Worm (Caenorhabditis elegans) whole organism, late embryonic: ENCODE data around the gene clec-127.

ENCODE experiments used
- C08G9.2 ChIP-seq: sonication (generic microtip); optimal IDR thresholded peaks from 2 replicates; lab custom pipeline; 2016; ENCODE audit warnings: mild to moderate bottlenecking, missing genetic modification characterization, moderate library complexity, missing compliant biosample characterization
- C38D4.7 ChIP-seq: fragments of 200-800 bp; sonication (Bioruptor generic); optimal IDR thresholded peaks from 2 replicates; lab custom pipeline; 2018; ENCODE audit warnings: mild to moderate bottlenecking, missing genetic modification characterization, moderate library complexity, missing compliant biosample characterization
- F13H6.1 ChIP-seq: sonication (generic microtip); optimal IDR thresholded peaks from 2 replicates; lab custom pipeline; 2016; ENCODE audit warnings: missing genetic modification characterization, missing compliant biosample characterization
- K02D7.2 ChIP-seq: sonication (generic microtip); optimal IDR thresholded peaks from 2 replicates; lab custom pipeline; 2017; ENCODE audit warnings: mild to moderate bottlenecking, missing genetic modification characterization, missing compliant biosample characterization
- K09A11.1 ChIP-seq: sonication (generic microtip); optimal IDR thresholded peaks from 2 replicates; lab custom pipeline; 2017; ENCODE audit warnings: antibody characterized with exemption, mild to moderate bottlenecking, missing genetic modification characterization, missing compliant biosample characterization; ENCODE audit not compliant: insufficient read depth
- T23F11.4 ChIP-seq: fragments of 200-800 bp; sonication (Bioruptor generic); optimal IDR thresholded peaks from 2 replicates; lab custom pipeline; 2018; ENCODE audit warnings: mild to moderate bottlenecking, missing genetic modification characterization, missing compliant biosample characterization
- Y22D7AL.16 ChIP-seq: sonication (generic microtip); optimal IDR thresholded peaks from 2 replicates; lab custom pipeline; 2016; ENCODE audit warnings: missing genetic modification characterization, missing compliant biosample characterization
- ahr-1 ChIP-seq: sonication (generic microtip); optimal IDR thresholded peaks from 2 replicates; lab custom pipeline; 2016; ENCODE audit warnings: missing genetic modification characterization, missing compliant biosample characterization
- ama-1 ChIP-seq: fragments of 150-350 bp; optimal IDR thresholded peaks from 2 replicates; lab custom pipeline; 2014
- ceh-18 ChIP-seq: sonication (generic microtip); optimal IDR thresholded peaks from 2 replicates; lab custom pipeline; 2016; ENCODE audit warnings: missing genetic modification characterization, missing compliant biosample characterization
- ceh-19 ChIP-seq: fragments of 200-800 bp; sonication (Bioruptor generic); optimal IDR thresholded peaks from 2 replicates; lab custom pipeline; 2018; ENCODE audit warnings: mild to moderate bottlenecking, missing genetic modification characterization, missing compliant biosample characterization
- ceh-2 ChIP-seq: sonication (generic microtip); optimal IDR thresholded peaks from 2 replicates; lab custom pipeline; 2016; ENCODE audit warnings: missing genotype, missing genetic modification characterization, missing compliant biosample characterization
- ceh-24 ChIP-seq: sonication (generic microtip); optimal IDR thresholded peaks from 2 replicates; lab custom pipeline; 2016; ENCODE audit warnings: mild to moderate bottlenecking, missing genetic modification characterization, missing compliant biosample characterization
- ceh-30 ChIP-seq: fragments of 150-350 bp; optimal IDR thresholded peaks from 2 replicates; lab custom pipeline; 2014; ENCODE audit warnings: missing biosample characterization, missing genetic modification characterization
- ceh-31 ChIP-seq: sonication (generic microtip); optimal IDR thresholded peaks from 2 replicates; lab custom pipeline; 2016; ENCODE audit warnings: missing genetic modification characterization, missing compliant biosample characterization
- ceh-45 ChIP-seq: fragments of 200-800 bp; sonication (Bioruptor generic); IDR thresholded peaks from 2 replicates; pipeline ENCODE4 v1.3.6; 2022; ENCODE audit warnings: missing genetic modification reagents, missing genetic modification characterization, missing compliant biosample characterization
- ceh-48 ChIP-seq: sonication (generic microtip); optimal IDR thresholded peaks from 2 replicates; lab custom pipeline; 2016; ENCODE audit warnings: missing genetic modification characterization, inconsistent platforms, missing compliant biosample characterization
- ceh-9 ChIP-seq: sonication (generic microtip); optimal IDR thresholded peaks from 2 replicates; lab custom pipeline; 2016; ENCODE audit warnings: mild to moderate bottlenecking, missing genetic modification characterization, inconsistent platforms, missing compliant biosample characterization
- che-1 ChIP-seq: sonication (generic microtip); optimal IDR thresholded peaks from 2 replicates; lab custom pipeline; 2016; ENCODE audit warnings: mild to moderate bottlenecking, missing genetic modification characterization, missing compliant biosample characterization
- dve-1 ChIP-seq: sonication (generic microtip); optimal IDR thresholded peaks from 2 replicates; lab custom pipeline; 2017; ENCODE audit warnings: antibody characterized with exemption, mild to moderate bottlenecking, missing genetic modification characterization, missing compliant biosample characterization
- elt-2 ChIP-seq: sonication (generic microtip); optimal IDR thresholded peaks from 2 replicates; lab custom pipeline; 2016; ENCODE audit warnings: missing genetic modification reagents, missing genetic modification characterization, missing compliant biosample characterization
- elt-4 ChIP-seq: sonication (generic microtip); optimal IDR thresholded peaks from 2 replicates; lab custom pipeline; 2016; ENCODE audit warnings: missing genetic modification characterization, missing compliant biosample characterization
- ets-4 ChIP-seq: sonication (generic microtip); optimal IDR thresholded peaks from 2 replicates; lab custom pipeline; 2016; ENCODE audit warnings: missing genetic modification characterization, missing compliant biosample characterization
- fax-1 ChIP-seq: sonication (generic microtip); optimal IDR thresholded peaks from 2 replicates; lab custom pipeline; 2016; ENCODE audit warnings: missing genotype, missing genetic modification characterization, missing compliant biosample characterization
- fkh-10 ChIP-seq: fragments of 150-350 bp; optimal IDR thresholded peaks from 2 replicates; lab custom pipeline; 2014; ENCODE audit warnings: missing biosample characterization, missing genetic modification reagents, missing genetic modification characterization
- fkh-6 ChIP-seq: sonication (generic microtip); optimal IDR thresholded peaks from 2 replicates; lab custom pipeline; 2016; ENCODE audit warnings: missing genetic modification characterization, missing compliant biosample characterization
- gmeb-2 ChIP-seq: sonication (generic microtip); optimal IDR thresholded peaks from 2 replicates; lab custom pipeline; 2016; ENCODE audit warnings: missing genetic modification characterization, inconsistent platforms, missing compliant biosample characterization
- hlh-30 ChIP-seq: sonication (generic microtip); optimal IDR thresholded peaks from 2 replicates; lab custom pipeline; 2017; ENCODE audit warnings: antibody characterized with exemption, missing genetic modification characterization, missing compliant biosample characterization; ENCODE audit not compliant: insufficient read depth
- hlh-8 ChIP-seq: sonication (generic microtip); optimal IDR thresholded peaks from 2 replicates; lab custom pipeline; 2016; ENCODE audit warnings: missing genotype, missing genetic modification characterization, missing compliant biosample characterization
- lim-6 ChIP-seq: sonication (generic microtip); optimal IDR thresholded peaks from 2 replicates; lab custom pipeline; 2016; ENCODE audit warnings: missing genetic modification characterization, missing compliant biosample characterization
- lin-11 ChIP-seq: fragments of 200-800 bp; sonication (Bioruptor generic); optimal IDR thresholded peaks from 2 replicates; lab custom pipeline; 2018; ENCODE audit warnings: mild to moderate bottlenecking, missing genetic modification characterization, missing compliant biosample characterization
- madf-2 ChIP-seq: sonication (generic microtip); optimal IDR thresholded peaks from 2 replicates; lab custom pipeline; 2017; ENCODE audit warnings: missing genetic modification characterization, missing compliant biosample characterization
- mec-3 ChIP-seq: sonication (generic microtip); optimal IDR thresholded peaks from 2 replicates; lab custom pipeline; 2016; ENCODE audit warnings: borderline replicate concordance, missing genetic modification characterization, missing compliant biosample characterization
- nfya-1 ChIP-seq: sonication (generic microtip); optimal IDR thresholded peaks from 2 replicates; lab custom pipeline; 2017; ENCODE audit warnings: missing genetic modification characterization, mild to moderate bottlenecking, missing compliant biosample characterization, antibody characterized with exemption, moderate library complexity
- nhr-11 ChIP-seq: fragments of 150-350 bp; optimal IDR thresholded peaks from 2 replicates; lab custom pipeline; 2014; ENCODE audit warnings: missing biosample characterization, missing genetic modification characterization
- nhr-232 ChIP-seq: sonication (generic microtip); optimal IDR thresholded peaks from 2 replicates; lab custom pipeline; 2016; ENCODE audit warnings: missing genetic modification characterization, missing compliant biosample characterization
- npax-4 ChIP-seq: sonication (generic microtip); optimal IDR thresholded peaks from 2 replicates; lab custom pipeline; 2016; ENCODE audit warnings: missing genetic modification characterization, missing compliant biosample characterization
- odd-2 ChIP-seq: sonication (generic microtip); optimal IDR thresholded peaks from 2 replicates; lab custom pipeline; 2017; ENCODE audit warnings: antibody characterized with exemption, mild to moderate bottlenecking, missing genetic modification characterization, missing compliant biosample characterization
- pag-3 ChIP-seq: sonication (generic microtip); optimal IDR thresholded peaks from 2 replicates; lab custom pipeline; 2016; ENCODE audit warnings: missing compliant biosample characterization, missing genetic modification characterization, borderline replicate concordance
- pha-4 ChIP-seq: fragments of 150-350 bp; optimal IDR thresholded peaks from 2 replicates; lab custom pipeline; 2018; ENCODE audit warnings: missing biosample characterization, missing genetic modification reagents, missing genetic modification characterization
- pros-1 ChIP-seq: fragments of 150-350 bp; optimal IDR thresholded peaks from 2 replicates; lab custom pipeline; 2014; ENCODE audit warnings: missing biosample characterization, missing genetic modification reagents, missing genetic modification characterization
- ref-2 ChIP-seq: sonication (generic microtip); optimal IDR thresholded peaks from 2 replicates; lab custom pipeline; 2016; ENCODE audit warnings: missing genetic modification characterization, missing compliant biosample characterization
- sox-2 ChIP-seq: fragments of 200-800 bp; sonication (Bioruptor generic); IDR thresholded peaks from 2 replicates; pipeline ENCODE4 v1.3.6; 2022; ENCODE audit warnings: missing genetic modification reagents, missing genetic modification characterization, missing compliant biosample characterization
- sox-4 ChIP-seq: sonication (generic microtip); optimal IDR thresholded peaks from 2 replicates; lab custom pipeline; 2017; ENCODE audit warnings: mild to moderate bottlenecking, missing genetic modification characterization, inconsistent platforms, missing compliant biosample characterization
- tbx-2 ChIP-seq: sonication (generic microtip); optimal IDR thresholded peaks from 2 replicates; lab custom pipeline; 2016; ENCODE audit warnings: missing genetic modification characterization, missing compliant biosample characterization
- tbx-7 ChIP-seq: sonication (generic microtip); optimal IDR thresholded peaks from 2 replicates; lab custom pipeline; 2016; ENCODE audit warnings: missing genotype, missing genetic modification characterization, missing compliant biosample characterization
- ttx-3 ChIP-seq: sonication (generic microtip); optimal IDR thresholded peaks from 2 replicates; lab custom pipeline; 2016; ENCODE audit warnings: missing genetic modification reagents, missing genetic modification characterization, missing compliant biosample characterization
- unc-42 ChIP-seq: sonication (generic microtip); optimal IDR thresholded peaks from 2 replicates; lab custom pipeline; 2016; ENCODE audit warnings: missing genotype, missing genetic modification characterization, missing compliant biosample characterization
- unc-55 ChIP-seq: sonication (generic microtip); optimal IDR thresholded peaks from 2 replicates; lab custom pipeline; 2017; ENCODE audit warnings: missing biosample characterization, missing genetic modification reagents, missing genetic modification characterization
- unc-86 ChIP-seq: sonication (generic microtip); optimal IDR thresholded peaks from 2 replicates; lab custom pipeline; 2016; ENCODE audit warnings: missing genetic modification characterization, missing compliant biosample characterization
- zip-5 ChIP-seq: sonication (generic microtip); optimal IDR thresholded peaks from 2 replicates; lab custom pipeline; 2016; ENCODE audit warnings: missing genetic modification characterization, missing compliant biosample characterization
- ztf-16 ChIP-seq: sonication (generic microtip); optimal IDR thresholded peaks from 2 replicates; lab custom pipeline; 2017; ENCODE audit warnings: missing genetic modification characterization, missing compliant biosample characterization

clec-127 gene

DNA sequence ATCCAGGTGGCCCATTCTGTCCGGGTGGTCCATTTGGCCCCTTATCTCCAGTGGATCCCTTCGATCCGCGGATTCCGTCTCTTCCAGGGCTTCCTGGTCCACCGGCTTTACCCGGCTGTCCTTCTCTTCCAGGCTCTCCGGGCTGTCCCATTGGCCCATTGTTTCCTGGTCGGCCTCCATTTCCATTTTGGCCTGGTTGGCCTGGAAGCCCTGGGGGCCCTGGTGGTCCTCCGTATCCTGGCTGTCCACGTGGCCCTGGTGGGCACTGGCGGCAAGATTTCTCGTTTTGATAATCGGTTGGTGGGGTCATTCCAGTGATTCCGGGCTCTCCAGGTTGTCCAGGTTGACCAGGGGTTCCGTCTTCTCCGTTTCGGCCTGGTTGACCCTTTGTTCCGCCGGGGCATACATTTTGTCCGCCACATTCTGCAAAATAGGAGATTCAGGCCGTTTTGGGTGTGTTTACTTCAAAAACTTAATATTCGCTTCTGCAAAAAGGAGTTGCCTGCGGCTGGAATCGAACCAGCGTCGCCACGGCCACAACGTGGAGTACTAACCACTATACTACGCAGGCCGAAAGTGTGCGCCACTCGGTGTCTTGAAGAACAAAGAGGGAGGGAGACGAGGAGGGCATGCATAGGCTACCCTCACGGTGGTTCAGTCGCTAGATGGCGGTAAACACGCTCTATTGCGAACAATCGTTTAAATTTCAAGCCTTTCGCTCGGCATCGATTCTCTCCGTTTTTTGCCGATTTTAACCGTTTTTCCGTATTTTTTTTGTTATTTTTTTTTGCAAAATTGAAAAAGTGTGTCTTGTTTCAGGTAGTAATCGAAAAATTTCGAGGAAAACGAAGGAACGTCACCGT is 47.8 kb downstream of the clec-127 start, which contains the start of gene W09G10.9:
TSS of gene W09G10.9 (plus strand) at position 813 of the 863 bp plus-strand sequence.
- TF ChIP-seq gmeb-2 (tag; lab: Kevin White, UChicago) (peak; percentile 60), ztf-16 (tag; lab: Kevin White, UChicago) (peak; percentile 57), ref-2 (peak; percentile 65), Y22D7AL.16 (tag; lab: Kevin White, UChicago) (peak; percentile 55), dve-1 (tag; lab: Kevin White, UChicago) (peak; percentile 12), fkh-10 (GFP tag; lab: Kevin White, UChicago) (no peak), ets-4 (no peak), odd-2 (tag; lab: Kevin White, UChicago) (no peak), ttx-3 (peak; percentile 68), nfya-1 (tag; lab: Kevin White, UChicago) (peak; percentile 57), K09A11.1 (tag; lab: Kevin White, UChicago) (peak; percentile 26), unc-86 (tag; lab: Kevin White, UChicago) (peak; percentile 75), che-1 (tag; lab: Kevin White, UChicago) (peak; percentile 74), pag-3 (tag; lab: Kevin White, UChicago) (no peak), C38D4.7 (GFP tag; lab: Kevin White, UChicago) (peak; percentile 63), ceh-24 (tag; lab: Kevin White, UChicago) (no peak), elt-4 (tag; lab: Kevin White, UChicago) (no peak), tbx-7 (tag; lab: Kevin White, UChicago) (no peak), ceh-31 (tag; lab: Kevin White, UChicago) (peak; percentile 39), nhr-232 (tag; lab: Kevin White, UChicago) (peak; percentile 65), T23F11.4 (GFP tag; lab: Kevin White, UChicago) (peak; percentile 56), F13H6.1 (no peak), ahr-1 (tag; lab: Kevin White, UChicago) (peak; percentile 46), unc-42 (tag; lab: Kevin White, UChicago) (no peak), C08G9.2 (tag; lab: Kevin White, UChicago) (peak; percentile 4), fax-1 (tag; lab: Kevin White, UChicago) (peak; percentile 65), ceh-18 (tag; lab: Kevin White, UChicago) (peak; percentile 73), elt-2 (tag; lab: Kevin White, UChicago) (peak; percentile 84), fkh-6 (tag; lab: Kevin White, UChicago) (peak; percentile 66), mec-3 (no peak), sox-4 (tag; lab: Kevin White, UChicago) (peak; percentile 80), sox-2 (GFP tag; lab: Robert Waterston, UW) (peak; percentile 88), hlh-8 (tag; lab: Kevin White, UChicago) (no peak), lim-6 (tag; lab: Kevin White, UChicago) (no peak), K02D7.2 (tag; lab: Kevin White, UChicago) (peak; percentile 56), lin-11 (peak; percentile 79), ama-1 (no peak), hlh-30 (tag; lab: Kevin White, UChicago) (peak; percentile 5), ceh-2 (tag; lab: Kevin White, UChicago) (peak; percentile 50), nhr-11 (tag; lab: Kevin White, UChicago) (no peak), pha-4 (tag; lab: Kevin White, UChicago) (no peak), pros-1 (tag; lab: Kevin White, UChicago) (no peak), ceh-9 (peak; percentile 6), npax-4 (tag; lab: Kevin White, UChicago) (peak; percentile 40), madf-2 (tag; lab: Kevin White, UChicago) (peak; percentile 76), unc-55 (GFP tag; lab: Kevin White, UChicago) (no peak), tbx-2 (peak; percentile 80), zip-5 (tag; lab: Kevin White, UChicago) (peak; percentile 51), ceh-30 (tag; lab: Kevin White, UChicago) (no peak), ceh-45 (GFP tag; lab: Robert Waterston, UW) (peak; percentile 79), ceh-19 (GFP tag; lab: Kevin White, UChicago) (peak; percentile 77), ceh-48 (peak; percentile 62)
